Worm (Caenorhabditis elegans): ENCODE results near the gene npp-25.

The npp-25 gene

DNA sequence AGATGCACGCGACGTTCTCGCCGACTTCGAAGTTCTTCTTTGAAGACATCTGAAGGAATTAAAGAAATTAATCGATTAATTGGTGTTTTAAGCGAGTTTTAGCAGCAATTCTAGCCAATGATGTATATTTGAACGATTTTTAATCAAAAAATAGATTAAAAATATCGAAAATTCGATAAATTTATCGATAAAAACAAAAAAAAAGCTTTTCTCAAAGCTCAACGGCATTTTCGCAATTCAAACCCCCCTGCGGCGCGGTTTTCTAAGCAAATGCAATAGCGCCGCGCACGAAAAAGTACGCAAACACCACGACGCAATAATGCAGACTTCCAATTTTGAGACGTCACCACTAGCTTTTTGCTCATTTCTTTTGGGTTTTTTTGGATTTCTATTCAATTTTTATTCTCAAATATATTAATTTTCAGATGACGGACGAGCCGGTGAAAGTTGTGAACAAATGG lies 51.2 kb downstream of the npp-25 start, which contains the start of the genes mrg-1 and spcs-2 (continued):
- 0 out of 2 replicates have a peak, but pooled peaks have one; percentile 52 for TF ChIP-seq lim-7 (GFP tag; IDR thresholded peaks at IDR 0.05)
- TF ChIP-seq lin-1 (GFP tag; IDR thresholded peaks at IDR 0.05): peak; percentile 37; the same call in 1 of the 2 replicates
- TF ChIP-seq zfp-3 (GFP tag; conservative IDR thresholded peaks at IDR 0.05): 0 out of 2 replicates have a peak, but pooled peaks have one; percentile 35
- peak; percentile 91 for TF ChIP-seq dve-1 (tag; optimal IDR thresholded peaks at IDR 0.05; ENCODE audit: insufficient read depth)
- TF ChIP-seq madf-9 (GFP tag; conservative IDR thresholded peaks at IDR 0.05): peak; percentile 64
- TF ChIP-seq jun-1 (tag; optimal IDR thresholded peaks at IDR 0.05): peak; percentile 49
- TF ChIP-seq lin-13 (GFP tag; optimal IDR thresholded peaks at IDR 0.05): peak; percentile 95
- TF ChIP-seq mes-2 (tag; optimal IDR thresholded peaks at IDR 0.05; ENCODE audit: poor library complexity, severe bottlenecking): peak; percentile 97
- TF ChIP-seq ZK546.5 (tag; optimal IDR thresholded peaks at IDR 0.05): no peak
- no peak for TF ChIP-seq ZK337.2 (GFP tag; IDR thresholded peaks at IDR 0.05)
- peak in 1 of 2 experiments; percentile 47 for TF ChIP-seq mdl-1 (tag; optimal IDR thresholded peaks at IDR 0.05)
- peak; percentile 78 for TF ChIP-seq nhr-102 (tag; optimal IDR thresholded peaks at IDR 0.05)
- no peak for TF ChIP-seq nhr-111 (GFP tag; optimal IDR thresholded peaks at IDR 0.05)
- TF ChIP-seq ces-1 (GFP tag; optimal IDR thresholded peaks at IDR 0.05): peak; percentile 45
- TF ChIP-seq nhr-41 (GFP tag; IDR thresholded peaks at IDR 0.05): no peak
- peak; percentile 47 for TF ChIP-seq ceh-28 (tag; optimal IDR thresholded peaks at IDR 0.05)
- peak; percentile 3 for TF ChIP-seq R02D3.7 (tag; optimal IDR thresholded peaks at IDR 0.05)
- no peak for TF ChIP-seq aly-2 (tag; optimal IDR thresholded peaks at IDR 0.05)
- TF ChIP-seq F37D6.2 (tag; optimal IDR thresholded peaks at IDR 0.05): peak; percentile 71
- no peak for TF ChIP-seq daf-19 (GFP tag; conservative IDR thresholded peaks at IDR 0.05)
- TF ChIP-seq egl-43 (GFP tag; IDR thresholded peaks at IDR 0.05): peak; percentile 72; the same call in 1 of the 2 replicates
- TF ChIP-seq F10B5.3 (tag; optimal IDR thresholded peaks at IDR 0.05): no peak
- no peak for TF ChIP-seq tag-97 (GFP tag; IDR thresholded peaks at IDR 0.05)
- TF ChIP-seq pha-4 (GFP tag; IDR thresholded peaks at IDR 0.05): peak; percentile 84
- peak; percentile 29 for TF ChIP-seq pha-4 (tag; optimal IDR thresholded peaks at IDR 0.05)
- no peak for TF ChIP-seq ama-1 (optimal IDR thresholded peaks at IDR 0.05)
- TF ChIP-seq daf-12 (tag; optimal IDR thresholded peaks at IDR 0.05): no peak
- TF ChIP-seq Y48G9A.11 (GFP tag; IDR thresholded peaks at IDR 0.05): peak; percentile 74
- no peak for TF ChIP-seq nhr-237 (tag; optimal IDR thresholded peaks at IDR 0.05)
- TF ChIP-seq unc-62 (GFP tag; optimal IDR thresholded peaks at IDR 0.05 in 1 of 2): peak in 1 of 2 experiments; percentile 98
- TF ChIP-seq unc-62 (tag; optimal IDR thresholded peaks at IDR 0.05): no peak
- TF ChIP-seq nhr-76 (tag; optimal IDR thresholded peaks at IDR 0.05): no peak
- no peak for TF ChIP-seq fos-1 (tag; optimal IDR thresholded peaks at IDR 0.05)
- peak; percentile 77 for TF ChIP-seq spr-1 (tag; optimal IDR thresholded peaks at IDR 0.05)
- peak; percentile 70 for TF ChIP-seq hlh-11 (tag; optimal IDR thresholded peaks at IDR 0.05)
- TF ChIP-seq daf-16 (GFP tag; optimal IDR thresholded peaks at IDR 0.05): no peak
- TF ChIP-seq daf-16 (tag; optimal IDR thresholded peaks at IDR 0.05): peak; percentile 78
- TF ChIP-seq lin-15B (tag; optimal IDR thresholded peaks at IDR 0.05): peak; percentile 59
- TF ChIP-seq aha-1 (tag): peak; percentile 98
- peak; percentile 11 for TF ChIP-seq zag-1 (tag; optimal IDR thresholded peaks at IDR 0.05)
- TF ChIP-seq ceh-32 (tag; optimal IDR thresholded peaks at IDR 0.05; ENCODE audit: poor library complexity): no peak
- peak; percentile 77 for TF ChIP-seq hlh-30 (tag; optimal IDR thresholded peaks at IDR 0.05; ENCODE audit: insufficient read depth)
- TF ChIP-seq madf-5 (GFP tag; IDR thresholded peaks at IDR 0.05): 0 out of 4 replicates have a peak, but pooled peaks of 1 of the 2 experiments have one; percentile 39
- no peak for TF ChIP-seq egl-27 (tag; optimal IDR thresholded peaks at IDR 0.05)
- no peak for TF ChIP-seq Y5F2A.4 (GFP tag; optimal IDR thresholded peaks at IDR 0.05)
- TF ChIP-seq F26F4.8 (GFP tag; conservative IDR thresholded peaks at IDR 0.05): no peak
- TF ChIP-seq lin-29 (GFP tag; IDR thresholded peaks at IDR 0.05): no peak
- peak; percentile 35 for TF ChIP-seq spr-3 (GFP tag; optimal IDR thresholded peaks at IDR 0.05)
- TF ChIP-seq hmg-1.1 (GFP tag; IDR thresholded peaks at IDR 0.05): peak; percentile 83
- no peak for TF ChIP-seq snpc-4 (tag; optimal IDR thresholded peaks at IDR 0.05)
- TF ChIP-seq gei-8 (GFP tag; optimal IDR thresholded peaks at IDR 0.05): no peak
- TF ChIP-seq lir-3 (tag; optimal IDR thresholded peaks at IDR 0.05): no peak
